Worm (Caenorhabditis elegans): ENCODE measurements around the gene pdf-1.

Gene pdf-1

DNA sequence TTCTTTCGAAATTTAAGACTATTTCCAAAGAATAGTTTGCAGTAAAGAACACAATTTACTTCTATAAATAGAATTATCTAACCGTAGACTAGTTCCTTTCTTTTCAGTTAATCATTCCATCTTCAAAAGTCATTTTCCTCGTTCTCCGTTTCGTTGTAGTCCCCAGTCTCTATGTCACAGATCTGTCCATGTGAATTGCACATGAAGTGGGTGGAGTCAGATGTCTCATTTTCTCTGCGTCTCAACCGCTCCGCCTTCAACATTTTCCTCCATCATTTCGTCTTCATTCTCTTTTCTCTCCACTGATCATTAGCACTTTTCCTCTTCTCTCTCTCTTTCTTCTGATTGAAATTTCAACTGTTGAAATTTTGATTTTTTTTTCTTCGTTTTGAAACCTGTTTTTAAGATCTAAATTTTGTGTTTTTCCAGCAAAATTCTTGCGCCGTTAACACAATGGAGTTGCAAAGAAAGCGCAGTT lies 14.7 kb downstream of the pdf-1 start, which contains the start of gene T07E3.4 (continued):
- TF ChIP-seq ceh-28 (tag; optimal IDR thresholded peaks at IDR 0.05) (no peak), cey-2 (tag; optimal IDR thresholded peaks at IDR 0.05; ENCODE audit: borderline replicate concordance, insufficient read depth) (peak; percentile 19), ceh-62 (tag; optimal IDR thresholded peaks at IDR 0.05) (no peak), tra-1 (GFP tag; IDR thresholded peaks at IDR 0.05) (peak; percentile 32; the same call in 1 of the 2 replicates), egl-27 (tag; optimal IDR thresholded peaks at IDR 0.05) (no peak), dve-1 (tag; optimal IDR thresholded peaks at IDR 0.05; ENCODE audit: insufficient read depth) (peak; percentile 73), nhr-48 (tag; optimal IDR thresholded peaks at IDR 0.05) (peak; percentile 78), Y5F2A.4 (GFP tag; optimal IDR thresholded peaks at IDR 0.05) (no peak), zip-2 (tag; optimal IDR thresholded peaks at IDR 0.05) (peak; percentile 8), mes-2 (tag; optimal IDR thresholded peaks at IDR 0.05; ENCODE audit: poor library complexity, severe bottlenecking) (peak; percentile 66), mep-1 (tag; optimal IDR thresholded peaks at IDR 0.05) (peak; percentile 69), nhr-11 (tag; optimal IDR thresholded peaks at IDR 0.05) (peak; percentile 84), Y75B8A.6 (GFP tag; IDR thresholded peaks at IDR 0.05) (no peak), zfp-2 (tag; optimal IDR thresholded peaks at IDR 0.05) (no peak), aly-2 (tag; optimal IDR thresholded peaks at IDR 0.05) (no peak), egl-43 (GFP tag; IDR thresholded peaks at IDR 0.05) (no peak), unc-62 (GFP tag; optimal IDR thresholded peaks at IDR 0.05 in 1 of 2) (peak in 1 of 2 experiments; percentile 90), unc-62 (tag; optimal IDR thresholded peaks at IDR 0.05) (no peak), lin-13 (GFP tag; optimal IDR thresholded peaks at IDR 0.05) (peak; percentile 46), daf-16 (GFP tag; optimal IDR thresholded peaks at IDR 0.05) (peak in 1 of 2 experiments; percentile 18), daf-16 (tag; optimal IDR thresholded peaks at IDR 0.05) (peak; percentile 68), dmd-6 (GFP tag; IDR thresholded peaks at IDR 0.05) (peak; percentile 94), lin-1 (GFP tag; IDR thresholded peaks at IDR 0.05) (peak; percentile 64; the same call in 1 of the 2 replicates), F26F4.8 (GFP tag; conservative IDR thresholded peaks at IDR 0.05) (no peak), ceh-32 (tag; optimal IDR thresholded peaks at IDR 0.05; ENCODE audit: poor library complexity) (no peak), T26A8.4 (GFP tag; IDR thresholded peaks at IDR 0.05) (peak; percentile 59), nhr-10 (tag; optimal IDR thresholded peaks at IDR 0.05) (peak; percentile 23), lsy-2 (tag; optimal IDR thresholded peaks at IDR 0.05) (peak; percentile 50 to 84), rbr-2 (tag; optimal IDR thresholded peaks at IDR 0.05) (peak; percentile 54), aha-1 (tag) (peak; percentile 98)

DNA sequence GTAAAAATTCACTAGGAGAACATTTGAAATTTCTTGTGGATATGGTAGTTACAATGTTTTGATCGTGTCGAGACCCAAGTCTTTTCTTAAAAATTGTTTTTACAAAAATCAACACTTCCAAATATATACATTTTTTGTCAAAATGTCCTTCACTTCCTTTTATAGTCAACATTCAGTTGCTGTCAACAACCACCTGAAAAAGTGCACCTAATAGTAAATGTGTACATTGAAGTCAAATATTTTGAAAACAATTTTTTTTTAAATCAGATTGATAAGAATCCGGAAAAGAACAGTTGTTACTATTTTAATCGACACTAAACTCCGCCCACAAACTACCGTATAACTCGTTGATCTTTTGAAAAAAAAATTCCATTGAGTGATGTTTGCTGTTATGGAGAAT lies 16.6 kb downstream of the pdf-1 start:
- TF ChIP-seq ceh-62 (tag; optimal IDR thresholded peaks at IDR 0.05) (no peak), dmd-6 (GFP tag; IDR thresholded peaks at IDR 0.05) (no peak), aha-1 (tag) (peak; percentile 55), daf-16 (GFP tag; optimal IDR thresholded peaks at IDR 0.05) (no peak), daf-16 (tag; optimal IDR thresholded peaks at IDR 0.05) (peak; percentile 93), unc-130 (GFP tag; optimal IDR thresholded peaks at IDR 0.05) (no peak), mdl-1 (tag; optimal IDR thresholded peaks at IDR 0.05) (no peak)

- TF ChIP-seq nhr-76 (tag; optimal IDR thresholded peaks at IDR 0.05) = peak; percentile 17
- TF ChIP-seq dve-1 (tag; optimal IDR thresholded peaks at IDR 0.05; ENCODE audit: insufficient read depth) = peak; percentile 94
- peak; percentile 24 for TF ChIP-seq aly-2 (tag; optimal IDR thresholded peaks at IDR 0.05)
- TF ChIP-seq lin-38 (GFP tag; IDR thresholded peaks at IDR 0.05) = peak; percentile 49
- no peak for TF ChIP-seq F26F4.8 (GFP tag; conservative IDR thresholded peaks at IDR 0.05)
- TF ChIP-seq nhr-6 (tag; optimal IDR thresholded peaks at IDR 0.05) = no peak
- TF ChIP-seq ctbp-1 (GFP tag; IDR thresholded peaks at IDR 0.05) = no peak
- peak; percentile 40 for TF ChIP-seq spr-1 (tag; optimal IDR thresholded peaks at IDR 0.05)
- peak; percentile 67 for TF ChIP-seq lin-1 (GFP tag; IDR thresholded peaks at IDR 0.05)
- no peak for TF ChIP-seq D1046.2 (GFP tag; IDR thresholded peaks at IDR 0.05)
- TF ChIP-seq Y48G9A.11 (GFP tag; IDR thresholded peaks at IDR 0.05) = no peak
- 0 out of 2 replicates have a peak, but pooled peaks have one; percentile 47 for TF ChIP-seq ceh-20 (GFP tag; IDR thresholded peaks at IDR 0.05)
- peak; percentile 81 for TF ChIP-seq nhr-11 (tag; optimal IDR thresholded peaks at IDR 0.05)
- no peak for TF ChIP-seq jun-1 (tag; optimal IDR thresholded peaks at IDR 0.05)
- TF ChIP-seq nhr-28 (tag; optimal IDR thresholded peaks at IDR 0.05) = peak; percentile 89
- TF ChIP-seq unc-39 (tag; optimal IDR thresholded peaks at IDR 0.05) = no peak
- TF ChIP-seq lin-29 (GFP tag; IDR thresholded peaks at IDR 0.05) = no peak
- TF ChIP-seq mdl-1 (tag; optimal IDR thresholded peaks at IDR 0.05) = peak in 1 of 2 experiments; percentile 75
- no peak for TF ChIP-seq R02D3.7 (tag; optimal IDR thresholded peaks at IDR 0.05)
- no peak for TF ChIP-seq vab-7 (GFP tag; IDR thresholded peaks at IDR 0.05)
- TF ChIP-seq hmg-1.1 (GFP tag; IDR thresholded peaks at IDR 0.05) = peak; percentile 38; the same call in 1 of the 2 replicates
- no peak for TF ChIP-seq fkh-10 (GFP tag; optimal IDR thresholded peaks at IDR 0.05)
- no peak for TF ChIP-seq daf-8 (GFP tag; IDR thresholded peaks at IDR 0.05)
Measured at ce11 chrIII:6895166-6895565, 17.1 kb downstream of the pdf-1 start.

All from whole organism, L4 larva.